Worm (Caenorhabditis elegans): Measurements from ENCODE around the gene his-48.

Gene his-48

DNA sequence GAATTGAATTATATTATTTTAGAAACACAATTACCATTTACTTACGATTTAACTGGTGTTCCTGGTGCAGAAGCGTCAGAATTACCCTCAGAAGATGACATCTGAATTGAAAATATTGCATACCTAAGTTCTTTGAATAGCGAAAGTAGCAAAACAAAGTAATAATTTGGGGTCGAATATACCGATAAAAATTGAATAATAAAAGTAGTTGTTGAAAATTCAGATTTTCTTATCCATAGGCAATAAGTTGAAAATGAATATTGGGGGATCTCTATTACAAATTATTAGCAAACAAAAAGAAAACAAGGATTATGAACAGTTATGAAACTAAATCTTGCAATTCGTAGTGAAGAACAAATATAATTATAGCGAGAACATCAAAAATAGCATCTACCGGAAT, 4.7 kb downstream of the his-48 start, which contains the start of gene leo-1:
Gene leo-1 (minus strand): TSS at position 101 of the 400 bp plus-strand sequence.
- TF ChIP-seq lin-13 (tag; optimal IDR thresholded peaks at IDR 0.05) = no peak
- no peak for TF ChIP-seq zip-8 (tag; optimal IDR thresholded peaks at IDR 0.05)
- no peak for TF ChIP-seq mls-2 (tag; optimal IDR thresholded peaks at IDR 0.05)
- no peak for TF ChIP-seq ces-1 (GFP tag; optimal IDR thresholded peaks at IDR 0.05)
- no peak for TF ChIP-seq nhr-12 (tag; optimal IDR thresholded peaks at IDR 0.05)
- TF ChIP-seq mab-5 (tag; optimal IDR thresholded peaks at IDR 0.05) = no peak
- no peak for TF ChIP-seq blmp-1 (tag; optimal IDR thresholded peaks at IDR 0.05)
- no peak for TF ChIP-seq nhr-237 (tag; optimal IDR thresholded peaks at IDR 0.05)
- TF ChIP-seq lsy-2 (tag; optimal IDR thresholded peaks at IDR 0.05) = no peak
- TF ChIP-seq mep-1 (tag; optimal IDR thresholded peaks at IDR 0.05) = no peak
- TF ChIP-seq flh-1 (GFP tag; optimal IDR thresholded peaks at IDR 0.05) = no peak
- no peak for TF ChIP-seq elt-1 (tag; optimal IDR thresholded peaks at IDR 0.05; ENCODE audit: borderline replicate concordance, insufficient read depth)
- TF ChIP-seq sem-2 (GFP tag; optimal IDR thresholded peaks at IDR 0.05) = no peak
- no peak for TF ChIP-seq snpc-4 (tag; optimal IDR thresholded peaks at IDR 0.05)
- no peak for TF ChIP-seq ceh-43 (GFP tag; optimal IDR thresholded peaks at IDR 0.05)
- TF ChIP-seq ceh-39 (tag; optimal IDR thresholded peaks at IDR 0.05) = no peak
- TF ChIP-seq ham-2 (GFP tag; optimal IDR thresholded peaks at IDR 0.05) = no peak
- TF ChIP-seq pha-4 (tag; optimal IDR thresholded peaks at IDR 0.05) = no peak
- no peak for TF ChIP-seq drap-1 (GFP tag; optimal IDR thresholded peaks at IDR 0.05)
- TF ChIP-seq nhr-76 (tag; optimal IDR thresholded peaks at IDR 0.05) = no peak

ce11 chrIV:11332751-11333150, 8.2 kb downstream of the his-48 start, which contains the start of gene sart-3:
TSS of gene sart-3 (minus strand) at chrIV:11332969.
- TF ChIP-seq lin-13 (tag; optimal IDR thresholded peaks at IDR 0.05) = no peak
- no peak for TF ChIP-seq nhr-237 (tag; optimal IDR thresholded peaks at IDR 0.05)
- TF ChIP-seq bed-3 (GFP tag; optimal IDR thresholded peaks at IDR 0.05) = no peak
- no peak for TF ChIP-seq drap-1 (GFP tag; optimal IDR thresholded peaks at IDR 0.05)
- TF ChIP-seq ceh-83 (GFP tag; optimal IDR thresholded peaks at IDR 0.05) = no peak
- no peak for TF ChIP-seq mab-5 (tag; optimal IDR thresholded peaks at IDR 0.05)
- TF ChIP-seq zip-8 (tag; optimal IDR thresholded peaks at IDR 0.05) = no peak
- no peak for TF ChIP-seq mls-2 (tag; optimal IDR thresholded peaks at IDR 0.05)
- TF ChIP-seq sem-2 (GFP tag; optimal IDR thresholded peaks at IDR 0.05) = no peak
- no peak for TF ChIP-seq blmp-1 (tag; optimal IDR thresholded peaks at IDR 0.05)
- no peak for TF ChIP-seq lsy-2 (tag; optimal IDR thresholded peaks at IDR 0.05)
- TF ChIP-seq unc-62 (GFP tag; optimal IDR thresholded peaks at IDR 0.05) = no peak
- TF ChIP-seq ces-1 (GFP tag; optimal IDR thresholded peaks at IDR 0.05) = no peak
- no peak for TF ChIP-seq elt-1 (tag; optimal IDR thresholded peaks at IDR 0.05; ENCODE audit: borderline replicate concordance, insufficient read depth)
- no peak for TF ChIP-seq lin-32 (GFP tag; optimal IDR thresholded peaks at IDR 0.05)
- no peak for TF ChIP-seq unc-39 (tag; optimal IDR thresholded peaks at IDR 0.05)
- no peak for TF ChIP-seq M03D4.4 (tag; optimal IDR thresholded peaks at IDR 0.05)
- TF ChIP-seq nhr-28 (tag; optimal IDR thresholded peaks at IDR 0.05) = no peak
- no peak for TF ChIP-seq nhr-76 (tag; optimal IDR thresholded peaks at IDR 0.05)
- TF ChIP-seq nhr-12 (tag; optimal IDR thresholded peaks at IDR 0.05) = no peak

- TF ChIP-seq mep-1 (tag; optimal IDR thresholded peaks at IDR 0.05) (no peak), hlh-1 (tag; optimal IDR thresholded peaks at IDR 0.05) (no peak), drap-1 (GFP tag; optimal IDR thresholded peaks at IDR 0.05) (no peak), ceh-83 (GFP tag; optimal IDR thresholded peaks at IDR 0.05) (no peak), elt-1 (tag; optimal IDR thresholded peaks at IDR 0.05; ENCODE audit: borderline replicate concordance, insufficient read depth) (no peak), lsy-2 (tag; optimal IDR thresholded peaks at IDR 0.05) (no peak), nhr-237 (tag; optimal IDR thresholded peaks at IDR 0.05) (no peak), ces-1 (GFP tag; optimal IDR thresholded peaks at IDR 0.05) (no peak), nhr-28 (tag; optimal IDR thresholded peaks at IDR 0.05) (no peak), nhr-12 (tag; optimal IDR thresholded peaks at IDR 0.05) (no peak), flh-1 (GFP tag; optimal IDR thresholded peaks at IDR 0.05) (no peak), unc-62 (GFP tag; optimal IDR thresholded peaks at IDR 0.05) (no peak), ceh-43 (GFP tag; optimal IDR thresholded peaks at IDR 0.05) (no peak), zip-8 (tag; optimal IDR thresholded peaks at IDR 0.05) (no peak), blmp-1 (tag; optimal IDR thresholded peaks at IDR 0.05) (no peak)
These were observed 11.6 kb downstream of the his-48 start for ce11 chrIV:11336180-11336579.

- TF ChIP-seq ceh-83 (GFP tag; optimal IDR thresholded peaks at IDR 0.05) (no peak), snpc-4 (tag; optimal IDR thresholded peaks at IDR 0.05) (no peak), blmp-1 (tag; optimal IDR thresholded peaks at IDR 0.05) (no peak), ztf-11 (tag; optimal IDR thresholded peaks at IDR 0.05) (no peak), ceh-43 (GFP tag; optimal IDR thresholded peaks at IDR 0.05) (no peak), lsy-2 (tag; optimal IDR thresholded peaks at IDR 0.05) (no peak), mep-1 (tag; optimal IDR thresholded peaks at IDR 0.05) (no peak), sptf-1 (tag; optimal IDR thresholded peaks at IDR 0.05) (no peak), nhr-76 (tag; optimal IDR thresholded peaks at IDR 0.05) (no peak), tbx-8 (GFP tag; optimal IDR thresholded peaks at IDR 0.05) (no peak), zip-8 (tag; optimal IDR thresholded peaks at IDR 0.05) (no peak), pha-4 (tag; optimal IDR thresholded peaks at IDR 0.05) (no peak), nhr-237 (tag; optimal IDR thresholded peaks at IDR 0.05) (no peak), flh-1 (GFP tag; optimal IDR thresholded peaks at IDR 0.05) (no peak), lin-13 (tag; optimal IDR thresholded peaks at IDR 0.05) (no peak), unc-62 (GFP tag; optimal IDR thresholded peaks at IDR 0.05) (no peak)
These were observed 12.5 kb downstream of the his-48 start, which contains the start of gene F54E12.2 for ce11 chrIV:11337021-11337420. TSS of gene F54E12.2 (minus strand) at chrIV:11337184.
